Worm (Caenorhabditis elegans) whole organism, late embryonic: ENCODE results near the gene ins-11.

Source experiments
- C08G9.2 ChIP-seq: sonication (generic microtip); optimal IDR thresholded peaks from 2 replicates; lab custom pipeline; 2016; ENCODE audit warnings: mild to moderate bottlenecking, missing genetic modification characterization, moderate library complexity, missing compliant biosample characterization
- K09A11.1 ChIP-seq: sonication (generic microtip); optimal IDR thresholded peaks from 2 replicates; lab custom pipeline; 2017; ENCODE audit warnings: antibody characterized with exemption, mild to moderate bottlenecking, missing genetic modification characterization, missing compliant biosample characterization; ENCODE audit not compliant: insufficient read depth
- ama-1 ChIP-seq: fragments of 150-350 bp; optimal IDR thresholded peaks from 2 replicates; lab custom pipeline; 2014
- ceh-19 ChIP-seq: fragments of 200-800 bp; sonication (Bioruptor generic); optimal IDR thresholded peaks from 2 replicates; lab custom pipeline; 2018; ENCODE audit warnings: mild to moderate bottlenecking, missing genetic modification characterization, missing compliant biosample characterization
- ceh-2 ChIP-seq: sonication (generic microtip); optimal IDR thresholded peaks from 2 replicates; lab custom pipeline; 2016; ENCODE audit warnings: missing genotype, missing genetic modification characterization, missing compliant biosample characterization
- ceh-24 ChIP-seq: sonication (generic microtip); optimal IDR thresholded peaks from 2 replicates; lab custom pipeline; 2016; ENCODE audit warnings: mild to moderate bottlenecking, missing genetic modification characterization, missing compliant biosample characterization
- ceh-30 ChIP-seq: fragments of 150-350 bp; optimal IDR thresholded peaks from 2 replicates; lab custom pipeline; 2014; ENCODE audit warnings: missing biosample characterization, missing genetic modification characterization
- ceh-34 ChIP-seq: sonication (generic microtip); optimal IDR thresholded peaks from 2 replicates; lab custom pipeline; 2016; ENCODE audit warnings: mild to moderate bottlenecking, missing genetic modification characterization, missing compliant biosample characterization
- ceh-45 ChIP-seq: fragments of 200-800 bp; sonication (Bioruptor generic); IDR thresholded peaks from 2 replicates; pipeline ENCODE4 v1.3.6; 2022; ENCODE audit warnings: missing genetic modification reagents, missing genetic modification characterization, missing compliant biosample characterization
- ceh-48 ChIP-seq: sonication (generic microtip); optimal IDR thresholded peaks from 2 replicates; lab custom pipeline; 2016; ENCODE audit warnings: missing genetic modification characterization, inconsistent platforms, missing compliant biosample characterization
- che-1 ChIP-seq: sonication (generic microtip); optimal IDR thresholded peaks from 2 replicates; lab custom pipeline; 2016; ENCODE audit warnings: mild to moderate bottlenecking, missing genetic modification characterization, missing compliant biosample characterization
- dve-1 ChIP-seq: sonication (generic microtip); optimal IDR thresholded peaks from 2 replicates; lab custom pipeline; 2017; ENCODE audit warnings: antibody characterized with exemption, mild to moderate bottlenecking, missing genetic modification characterization, missing compliant biosample characterization
- elt-2 ChIP-seq: sonication (generic microtip); optimal IDR thresholded peaks from 2 replicates; lab custom pipeline; 2016; ENCODE audit warnings: missing genetic modification reagents, missing genetic modification characterization, missing compliant biosample characterization
- ets-4 ChIP-seq: sonication (generic microtip); optimal IDR thresholded peaks from 2 replicates; lab custom pipeline; 2016; ENCODE audit warnings: missing genetic modification characterization, missing compliant biosample characterization
- eyg-1 ChIP-seq: sonication (generic microtip); optimal IDR thresholded peaks from 2 replicates; lab custom pipeline; 2016; ENCODE audit warnings: missing genotype, missing genetic modification characterization, missing compliant biosample characterization
- hlh-13 ChIP-seq: fragments of 200-800 bp; sonication (Bioruptor generic); optimal IDR thresholded peaks from 2 replicates; lab custom pipeline; 2018; ENCODE audit warnings: mild to moderate bottlenecking, missing genetic modification characterization, missing compliant biosample characterization
- hlh-30 ChIP-seq: sonication (generic microtip); optimal IDR thresholded peaks from 2 replicates; lab custom pipeline; 2017; ENCODE audit warnings: antibody characterized with exemption, missing genetic modification characterization, missing compliant biosample characterization; ENCODE audit not compliant: insufficient read depth
- hlh-8 ChIP-seq: sonication (generic microtip); optimal IDR thresholded peaks from 2 replicates; lab custom pipeline; 2016; ENCODE audit warnings: missing genotype, missing genetic modification characterization, missing compliant biosample characterization
- lin-11 ChIP-seq: fragments of 200-800 bp; sonication (Bioruptor generic); optimal IDR thresholded peaks from 2 replicates; lab custom pipeline; 2018; ENCODE audit warnings: mild to moderate bottlenecking, missing genetic modification characterization, missing compliant biosample characterization
- mec-3 ChIP-seq: sonication (generic microtip); optimal IDR thresholded peaks from 2 replicates; lab custom pipeline; 2016; ENCODE audit warnings: borderline replicate concordance, missing genetic modification characterization, missing compliant biosample characterization
- nfya-1 ChIP-seq: sonication (generic microtip); optimal IDR thresholded peaks from 2 replicates; lab custom pipeline; 2017; ENCODE audit warnings: missing genetic modification characterization, mild to moderate bottlenecking, missing compliant biosample characterization, antibody characterized with exemption, moderate library complexity
- nhr-232 ChIP-seq: sonication (generic microtip); optimal IDR thresholded peaks from 2 replicates; lab custom pipeline; 2016; ENCODE audit warnings: missing genetic modification characterization, missing compliant biosample characterization
- pat-9 ChIP-seq: fragments of 200-800 bp; sonication (Bioruptor generic); optimal IDR thresholded peaks from 2 replicates; lab custom pipeline; 2018; ENCODE audit warnings: mild to moderate bottlenecking, missing genetic modification characterization, moderate library complexity, missing compliant biosample characterization
- pax-1 ChIP-seq: fragments of 150-350 bp; optimal IDR thresholded peaks from 2 replicates; lab custom pipeline; 2014; ENCODE audit warnings: missing biosample characterization, missing genetic modification characterization
- pqm-1 ChIP-seq: sonication (generic microtip); optimal IDR thresholded peaks from 2 replicates; lab custom pipeline; 2016; ENCODE audit warnings: missing genetic modification characterization, missing compliant biosample characterization
- ref-2 ChIP-seq: sonication (generic microtip); optimal IDR thresholded peaks from 2 replicates; lab custom pipeline; 2016; ENCODE audit warnings: missing genetic modification characterization, missing compliant biosample characterization
- rnt-1 ChIP-seq: sonication (generic microtip); optimal IDR thresholded peaks from 2 replicates; lab custom pipeline; 2016; ENCODE audit warnings: missing genetic modification characterization, missing compliant biosample characterization
- sdc-2 ChIP-seq: sonication (generic microtip); optimal IDR thresholded peaks from 2 replicates; lab custom pipeline; 2016; ENCODE audit warnings: missing genotype, missing genetic modification characterization, missing compliant biosample characterization
- tbx-2 ChIP-seq: sonication (generic microtip); optimal IDR thresholded peaks from 2 replicates; lab custom pipeline; 2016; ENCODE audit warnings: missing genetic modification characterization, missing compliant biosample characterization
- unc-42 ChIP-seq: sonication (generic microtip); optimal IDR thresholded peaks from 2 replicates; lab custom pipeline; 2016; ENCODE audit warnings: missing genotype, missing genetic modification characterization, missing compliant biosample characterization
- unc-86 ChIP-seq: sonication (generic microtip); optimal IDR thresholded peaks from 2 replicates; lab custom pipeline; 2016; ENCODE audit warnings: missing genetic modification characterization, missing compliant biosample characterization

ins-11 gene

ce11 chrII:5512473-5513097 lies 43.9 kb upstream of the ins-11 start:
- TF ChIP-seq C08G9.2 (tag; lab: Kevin White, UChicago) (no peak), elt-2 (tag; lab: Kevin White, UChicago) (peak; percentile 81)

DNA sequence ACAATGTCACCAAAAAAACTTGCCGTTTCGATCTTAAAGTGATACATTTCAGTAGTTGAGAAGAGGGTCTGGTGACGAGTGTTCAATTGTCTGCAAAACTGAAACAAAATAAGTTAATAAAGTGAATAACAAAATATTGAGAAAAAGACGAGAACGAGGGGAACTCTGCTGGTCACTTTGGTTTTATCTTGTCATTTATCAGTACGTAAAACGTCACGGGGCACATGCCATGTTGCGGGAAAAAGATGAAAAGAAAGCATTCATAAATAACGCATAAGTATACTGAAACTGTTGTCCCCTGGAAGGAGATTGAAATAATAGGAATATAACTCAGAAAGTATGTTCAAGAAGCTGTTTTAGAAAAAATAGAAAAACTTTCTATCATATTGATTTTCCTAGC lies 41.7 kb upstream of the ins-11 start, which contains the start of gene sahd-1:
sahd-1 (minus strand) TSS at position 100 of the 400 bp plus-strand sequence.
- TF ChIP-seq elt-2 (tag; lab: Kevin White, UChicago), result peak; percentile 56
- TF ChIP-seq che-1 (tag; lab: Kevin White, UChicago), result no peak

DNA sequence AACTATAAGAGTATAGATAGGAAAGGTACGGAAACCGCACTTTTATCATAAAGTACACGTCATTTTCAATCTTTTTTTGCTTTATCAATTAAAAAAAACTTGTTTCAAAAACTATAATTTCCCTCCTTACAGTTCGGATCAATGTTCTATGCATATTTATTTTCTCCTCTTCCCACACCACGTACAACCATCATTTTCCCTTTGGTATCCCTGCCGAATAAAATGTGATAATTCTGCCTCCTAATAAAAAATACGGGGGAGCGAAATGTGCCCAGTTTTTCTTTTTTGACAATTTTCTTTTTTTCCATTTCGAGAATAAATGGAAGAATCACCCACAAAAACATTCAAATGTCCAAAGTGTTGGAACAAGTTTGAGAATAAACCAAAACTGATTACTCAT lies 41.0 kb upstream of the ins-11 start, which contains the start of gene ZK177.3:
ZK177.3 (plus strand) TSS at position 301 of the 400 bp plus-strand sequence.
- no peak for TF ChIP-seq rnt-1 (tag; lab: Kevin White, UChicago)
- no peak for TF ChIP-seq unc-86 (tag; lab: Kevin White, UChicago)
- TF ChIP-seq C08G9.2 (tag; lab: Kevin White, UChicago), result no peak
- no peak for TF ChIP-seq hlh-8 (tag; lab: Kevin White, UChicago)
- no peak for TF ChIP-seq hlh-30 (tag; lab: Kevin White, UChicago)
- TF ChIP-seq unc-42 (tag; lab: Kevin White, UChicago), result no peak
- TF ChIP-seq tbx-2 (tag; lab: Kevin White, UChicago), result no peak
- no peak for TF ChIP-seq ama-1 (lab: Kevin White, UChicago)
- no peak for TF ChIP-seq ets-4 (tag; lab: Kevin White, UChicago)
- TF ChIP-seq pqm-1 (tag; lab: Kevin White, UChicago), result no peak
- TF ChIP-seq ceh-2 (tag; lab: Kevin White, UChicago), result no peak
- TF ChIP-seq ceh-48 (tag; lab: Kevin White, UChicago), result no peak
- TF ChIP-seq pat-9 (tag; lab: Kevin White, UChicago), result no peak
- no peak for TF ChIP-seq K09A11.1 (tag; lab: Kevin White, UChicago)
- TF ChIP-seq nhr-232, result no peak
- TF ChIP-seq lin-11 (tag; lab: Kevin White, UChicago), result no peak
- TF ChIP-seq, all 69 proteins: peak for 0

ce11 chrII:5517643-5518042 lies 38.9 kb upstream of the ins-11 start, which contains the start of gene ZK177.9:
ZK177.9 (minus strand) TSS chrII:5517743.
- no peak for TF ChIP-seq ceh-30
- TF ChIP-seq dve-1 (tag; lab: Kevin White, UChicago), result no peak
- TF ChIP-seq mec-3 (tag; lab: Kevin White, UChicago), result no peak
- no peak for TF ChIP-seq che-1 (tag; lab: Kevin White, UChicago)
- TF ChIP-seq ceh-24 (tag; lab: Kevin White, UChicago), result no peak
- TF ChIP-seq sdc-2 (tag; lab: Kevin White, UChicago), result no peak
- TF ChIP-seq ceh-2 (tag; lab: Kevin White, UChicago), result no peak
- TF ChIP-seq nfya-1 (tag; lab: Kevin White, UChicago), result no peak

DNA sequence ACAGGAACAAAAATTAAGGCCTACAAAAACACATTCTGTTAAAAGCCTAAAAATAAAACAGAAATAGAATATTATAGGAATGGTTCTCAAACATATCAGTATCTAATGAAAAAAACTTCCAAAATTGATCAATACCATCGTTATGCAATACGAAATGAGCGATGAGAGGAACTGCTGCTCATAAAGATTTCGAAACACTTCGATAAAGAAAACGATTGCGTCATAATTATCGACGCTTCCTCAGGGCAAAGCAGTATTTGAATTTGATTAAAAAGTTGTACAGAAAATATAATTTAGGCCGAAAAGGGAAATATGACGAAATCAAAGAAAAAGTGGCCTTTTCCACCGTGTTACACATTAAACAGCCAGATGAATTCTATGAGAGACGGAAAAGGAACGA lies 38.5 kb upstream of the ins-11 start:
- TF ChIP-seq sdc-2 (tag; lab: Kevin White, UChicago), result no peak
- no peak for TF ChIP-seq ceh-19 (GFP tag; lab: Kevin White, UChicago)
- no peak for TF ChIP-seq pqm-1 (tag; lab: Kevin White, UChicago)
- no peak for TF ChIP-seq ceh-34
- TF ChIP-seq ceh-45 (GFP tag; lab: Robert Waterston, UW), result no peak
- no peak for TF ChIP-seq ceh-24 (tag; lab: Kevin White, UChicago)
- no peak for TF ChIP-seq nfya-1 (tag; lab: Kevin White, UChicago)
- no peak for TF ChIP-seq ama-1 (lab: Kevin White, UChicago)
- TF ChIP-seq eyg-1 (tag; lab: Kevin White, UChicago), result no peak
- TF ChIP-seq ref-2, result no peak
- TF ChIP-seq hlh-13, result no peak
- TF ChIP-seq rnt-1 (tag; lab: Kevin White, UChicago), result no peak
- TF ChIP-seq dve-1 (tag; lab: Kevin White, UChicago), result no peak
- TF ChIP-seq hlh-30 (tag; lab: Kevin White, UChicago), result no peak
- TF ChIP-seq pax-1, result no peak
